Worm (Caenorhabditis elegans) whole organism, late embryonic: ENCODE data around the gene gpb-1.

Source experiments
- F13H6.1 ChIP-seq: sonication (generic microtip); optimal IDR thresholded peaks from 2 replicates; lab custom pipeline; 2016; ENCODE audit warnings: missing genetic modification characterization, missing compliant biosample characterization
- ceh-14 ChIP-seq: sonication (generic microtip); optimal IDR thresholded peaks from 2 replicates; lab custom pipeline; 2016; ENCODE audit warnings: missing genotype, missing genetic modification characterization, missing compliant biosample characterization
- ceh-19 ChIP-seq: fragments of 200-800 bp; sonication (Bioruptor generic); optimal IDR thresholded peaks from 2 replicates; lab custom pipeline; 2018; ENCODE audit warnings: mild to moderate bottlenecking, missing genetic modification characterization, missing compliant biosample characterization
- ceh-2 ChIP-seq: sonication (generic microtip); optimal IDR thresholded peaks from 2 replicates; lab custom pipeline; 2016; ENCODE audit warnings: missing genotype, missing genetic modification characterization, missing compliant biosample characterization
- ceh-22 ChIP-seq: sonication (generic microtip); optimal IDR thresholded peaks from 2 replicates; lab custom pipeline; 2017; ENCODE audit warnings: missing biosample characterization, missing genetic modification characterization
- ceh-30 ChIP-seq: fragments of 150-350 bp; optimal IDR thresholded peaks from 2 replicates; lab custom pipeline; 2014; ENCODE audit warnings: missing biosample characterization, missing genetic modification characterization
- ceh-48 ChIP-seq: sonication (generic microtip); optimal IDR thresholded peaks from 2 replicates; lab custom pipeline; 2016; ENCODE audit warnings: missing genetic modification characterization, inconsistent platforms, missing compliant biosample characterization
- ceh-6 ChIP-seq: fragments of 200-800 bp; sonication (Bioruptor generic); optimal IDR thresholded peaks from 2 replicates; lab custom pipeline; 2018; ENCODE audit warnings: mild to moderate bottlenecking, missing genetic modification characterization, missing compliant biosample characterization
- ceh-9 ChIP-seq: sonication (generic microtip); optimal IDR thresholded peaks from 2 replicates; lab custom pipeline; 2016; ENCODE audit warnings: mild to moderate bottlenecking, missing genetic modification characterization, inconsistent platforms, missing compliant biosample characterization
- dmd-4 ChIP-seq: sonication (generic microtip); optimal IDR thresholded peaks from 2 replicates; lab custom pipeline; 2016; ENCODE audit warnings: borderline replicate concordance, missing genetic modification characterization, missing compliant biosample characterization
- dve-1 ChIP-seq: sonication (generic microtip); optimal IDR thresholded peaks from 2 replicates; lab custom pipeline; 2017; ENCODE audit warnings: antibody characterized with exemption, mild to moderate bottlenecking, missing genetic modification characterization, missing compliant biosample characterization
- elt-2 ChIP-seq: sonication (generic microtip); optimal IDR thresholded peaks from 2 replicates; lab custom pipeline; 2016; ENCODE audit warnings: missing genetic modification reagents, missing genetic modification characterization, missing compliant biosample characterization
- elt-4 ChIP-seq: sonication (generic microtip); optimal IDR thresholded peaks from 2 replicates; lab custom pipeline; 2016; ENCODE audit warnings: missing genetic modification characterization, missing compliant biosample characterization
- eyg-1 ChIP-seq: sonication (generic microtip); optimal IDR thresholded peaks from 2 replicates; lab custom pipeline; 2016; ENCODE audit warnings: missing genotype, missing genetic modification characterization, missing compliant biosample characterization
- fax-1 ChIP-seq: sonication (generic microtip); optimal IDR thresholded peaks from 2 replicates; lab custom pipeline; 2016; ENCODE audit warnings: missing genotype, missing genetic modification characterization, missing compliant biosample characterization
- fkh-10 ChIP-seq: fragments of 150-350 bp; optimal IDR thresholded peaks from 2 replicates; lab custom pipeline; 2014; ENCODE audit warnings: missing biosample characterization, missing genetic modification reagents, missing genetic modification characterization
- fkh-6 ChIP-seq: sonication (generic microtip); optimal IDR thresholded peaks from 2 replicates; lab custom pipeline; 2016; ENCODE audit warnings: missing genetic modification characterization, missing compliant biosample characterization
- hlh-15 ChIP-seq: sonication (generic microtip); optimal IDR thresholded peaks from 2 replicates; lab custom pipeline; 2016; ENCODE audit warnings: missing genetic modification characterization, missing compliant biosample characterization
- lim-6 ChIP-seq: sonication (generic microtip); optimal IDR thresholded peaks from 2 replicates; lab custom pipeline; 2016; ENCODE audit warnings: missing genetic modification characterization, missing compliant biosample characterization
- mec-3 ChIP-seq: sonication (generic microtip); optimal IDR thresholded peaks from 2 replicates; lab custom pipeline; 2016; ENCODE audit warnings: borderline replicate concordance, missing genetic modification characterization, missing compliant biosample characterization
- npax-4 ChIP-seq: sonication (generic microtip); optimal IDR thresholded peaks from 2 replicates; lab custom pipeline; 2016; ENCODE audit warnings: missing genetic modification characterization, missing compliant biosample characterization
- pax-1 ChIP-seq: fragments of 150-350 bp; optimal IDR thresholded peaks from 2 replicates; lab custom pipeline; 2014; ENCODE audit warnings: missing biosample characterization, missing genetic modification characterization
- pha-4 ChIP-seq: fragments of 150-350 bp; optimal IDR thresholded peaks from 2 replicates; lab custom pipeline; 2018; ENCODE audit warnings: missing biosample characterization, missing genetic modification reagents, missing genetic modification characterization
- pros-1 ChIP-seq: fragments of 150-350 bp; optimal IDR thresholded peaks from 2 replicates; lab custom pipeline; 2014; ENCODE audit warnings: missing biosample characterization, missing genetic modification reagents, missing genetic modification characterization
- ref-2 ChIP-seq: sonication (generic microtip); optimal IDR thresholded peaks from 2 replicates; lab custom pipeline; 2016; ENCODE audit warnings: missing genetic modification characterization, missing compliant biosample characterization
- rnt-1 ChIP-seq: sonication (generic microtip); optimal IDR thresholded peaks from 2 replicates; lab custom pipeline; 2016; ENCODE audit warnings: missing genetic modification characterization, missing compliant biosample characterization
- ttx-3 ChIP-seq: sonication (generic microtip); optimal IDR thresholded peaks from 2 replicates; lab custom pipeline; 2016; ENCODE audit warnings: missing genetic modification reagents, missing genetic modification characterization, missing compliant biosample characterization
- unc-55 ChIP-seq: sonication (generic microtip); optimal IDR thresholded peaks from 2 replicates; lab custom pipeline; 2017; ENCODE audit warnings: missing biosample characterization, missing genetic modification reagents, missing genetic modification characterization
- zip-5 ChIP-seq: sonication (generic microtip); optimal IDR thresholded peaks from 2 replicates; lab custom pipeline; 2016; ENCODE audit warnings: missing genetic modification characterization, missing compliant biosample characterization

Gene gpb-1

DNA sequence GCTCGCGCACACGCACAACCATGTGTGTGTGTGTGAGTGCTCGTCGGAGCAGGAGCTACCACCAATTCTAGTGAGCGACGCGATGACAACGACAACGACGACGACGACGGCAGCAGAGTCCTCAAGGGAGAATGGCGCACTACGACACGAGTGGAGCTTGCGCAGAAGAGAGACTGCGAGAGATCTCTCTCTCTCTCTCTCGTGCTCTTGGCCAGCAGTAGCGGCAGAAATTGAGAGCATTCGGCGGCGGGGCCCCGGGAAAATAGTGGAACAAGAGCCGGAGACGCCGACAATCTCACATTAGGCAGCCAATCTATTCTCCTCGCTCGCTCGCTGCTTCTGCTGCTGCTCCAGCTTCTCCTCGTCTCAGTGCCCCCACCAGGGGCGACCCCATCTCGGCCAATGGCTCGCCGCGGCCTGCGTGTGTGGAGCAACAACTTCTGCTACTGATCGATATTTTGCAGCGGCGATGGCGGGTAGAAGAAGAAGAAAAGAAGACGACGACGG, 1.6 kb downstream of the gpb-1 start (continued):
- no peak for TF ChIP-seq pha-4 (tag; lab: Kevin White, UChicago)
- peak; percentile 38 for TF ChIP-seq ref-2 (tag; lab: Kevin White, UChicago)
- peak; percentile 15 for TF ChIP-seq F13H6.1 (tag; lab: Kevin White, UChicago)
- peak; percentile 2 for TF ChIP-seq pros-1 (tag; lab: Kevin White, UChicago)
- TF ChIP-seq ceh-6, result no peak
- TF ChIP-seq ceh-48 (tag; lab: Kevin White, UChicago), result peak; percentile 93
- TF ChIP-seq eyg-1 (tag; lab: Kevin White, UChicago), result no peak

- TF ChIP-seq zip-5 (tag; lab: Kevin White, UChicago), result no peak
These were observed 6.1 kb downstream of the gpb-1 start for ce11 chrII:11742320-11742719.

ce11 chrII:11739199-11739598, 9.2 kb downstream of the gpb-1 start, which contains the start of gene ctsa-1.2:
TSS of gene ctsa-1.2 (plus strand) at chrII:11739358.
- TF ChIP-seq hlh-15 (tag; lab: Kevin White, UChicago), result no peak
- no peak for TF ChIP-seq fkh-6 (tag; lab: Kevin White, UChicago)
- TF ChIP-seq ceh-14, result no peak
- no peak for TF ChIP-seq lim-6
- TF ChIP-seq ceh-30 (tag; lab: Kevin White, UChicago), result no peak
- TF ChIP-seq dve-1 (tag; lab: Kevin White, UChicago), result no peak
- no peak for TF ChIP-seq ceh-2 (tag; lab: Kevin White, UChicago)
- peak; percentile 74 for TF ChIP-seq elt-2

- TF ChIP-seq npax-4 (tag; lab: Kevin White, UChicago), result no peak
- no peak for TF ChIP-seq rnt-1 (tag; lab: Kevin White, UChicago)
- peak; percentile 68 for TF ChIP-seq unc-55 (GFP tag; lab: Kevin White, UChicago)
- no peak for TF ChIP-seq zip-5 (tag; lab: Kevin White, UChicago)
These were observed 11.1 kb downstream of the gpb-1 start for ce11 chrII:11737347-11737746.

ce11 chrII:11733850-11734249, 14.6 kb downstream of the gpb-1 start:
- no peak for TF ChIP-seq ceh-9 (tag; lab: Kevin White, UChicago)
- no peak for TF ChIP-seq ceh-30 (tag; lab: Kevin White, UChicago)
- no peak for TF ChIP-seq dmd-4 (tag; lab: Kevin White, UChicago)
- no peak for TF ChIP-seq elt-4 (tag; lab: Kevin White, UChicago)
- no peak for TF ChIP-seq zip-5 (tag; lab: Kevin White, UChicago)
- no peak for TF ChIP-seq ceh-19
- TF ChIP-seq ceh-48 (tag; lab: Kevin White, UChicago), result no peak
- no peak for TF ChIP-seq ttx-3 (tag; lab: Kevin White, UChicago)
- no peak for TF ChIP-seq pax-1 (tag; lab: Kevin White, UChicago)
- TF ChIP-seq, all 69 proteins: peak for 0

- no peak for TF ChIP-seq mec-3 (tag; lab: Kevin White, UChicago)
- no peak for TF ChIP-seq fkh-10 (GFP tag; lab: Kevin White, UChicago)
- TF ChIP-seq fax-1, result no peak
- TF ChIP-seq eyg-1 (tag; lab: Kevin White, UChicago), result no peak
These were observed 15.9 kb downstream of the gpb-1 start, which contains the start of gene F13D12.8 for ce11 chrII:11732513-11732912. TSS of gene F13D12.8 (minus strand) at chrII:11732594.

DNA sequence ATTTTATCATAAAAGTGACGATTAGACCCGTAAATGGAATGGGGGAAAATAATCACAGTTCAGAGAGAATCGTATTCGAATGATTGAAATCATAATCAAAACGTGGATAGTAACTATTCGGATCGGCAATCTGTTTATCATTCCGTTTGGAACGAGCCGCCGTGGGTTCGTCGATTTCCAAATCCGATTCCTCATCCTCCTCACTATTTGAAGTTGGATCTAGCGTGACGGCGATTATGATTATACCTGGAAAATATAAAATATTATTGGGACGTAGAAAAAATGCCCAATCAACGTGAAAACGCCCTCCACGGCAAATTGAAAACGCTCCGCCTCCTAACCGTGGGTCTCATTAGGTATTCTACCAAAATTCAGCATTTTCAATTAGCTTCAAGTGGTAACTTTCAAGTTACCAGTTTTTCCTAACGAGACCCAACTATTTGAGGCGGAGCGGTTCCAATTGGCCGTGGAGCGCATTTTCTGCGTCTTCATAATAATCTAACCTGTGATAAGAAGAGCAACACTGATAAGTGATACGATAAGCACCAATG, 17.2 kb downstream of the gpb-1 start:
- TF ChIP-seq elt-2, result peak; percentile 62
- no peak for TF ChIP-seq ceh-22 (tag; lab: Kevin White, UChicago)
